Worm (Caenorhabditis elegans) whole organism, L2 larva: ENCODE results near the gene nlf-1.

Experiments used
- C34F6.9 ChIP-seq: fragments of 150-350 bp; optimal IDR thresholded peaks from 2 replicates; lab custom pipeline; 2014; ENCODE audit warnings: missing biosample characterization, missing genetic modification characterization
- R02D3.7 ChIP-seq: fragments of 150-350 bp; optimal IDR thresholded peaks from 2 replicates; lab custom pipeline; 2014; ENCODE audit warnings: missing biosample characterization, missing genetic modification characterization
- Y55F3AM.14 ChIP-seq: fragments of 200-800 bp; sonication (Bioruptor generic); optimal IDR thresholded peaks from 2 replicates; lab custom pipeline; 2018; ENCODE audit warnings: mild to moderate bottlenecking, missing genetic modification characterization, missing compliant biosample characterization
- ZK546.5 ChIP-seq: sonication (generic microtip); optimal IDR thresholded peaks from 2 replicates; lab custom pipeline; 2017; ENCODE audit warnings: missing biosample characterization, missing genetic modification characterization
- alr-1 ChIP-seq: fragments of 150-350 bp; optimal IDR thresholded peaks from 2 replicates; lab custom pipeline; 2014; ENCODE audit warnings: missing biosample characterization, missing genetic modification characterization
- ama-1 ChIP-seq: fragments of 150-350 bp; optimal IDR thresholded peaks from 2 replicates; lab custom pipeline; 2018; ENCODE audit warnings: inconsistent platforms
- blmp-1 ChIP-seq: sonication (generic microtip); optimal IDR thresholded peaks from 2 replicates; lab custom pipeline; 2017; ENCODE audit warnings: missing genetic modification characterization, mild to moderate bottlenecking, missing compliant biosample characterization, antibody characterized with exemption, moderate library complexity; ENCODE audit not compliant: insufficient read depth
- ceh-16 ChIP-seq: fragments of 150-350 bp; optimal IDR thresholded peaks from 2 replicates; lab custom pipeline; 2014; ENCODE audit warnings: missing biosample characterization, missing genetic modification characterization
- crh-2 ChIP-seq: sonication (generic microtip); optimal IDR thresholded peaks from 2 replicates; lab custom pipeline; 2017; ENCODE audit warnings: missing biosample characterization, missing genetic modification characterization
- dmd-4 ChIP-seq: sonication (generic microtip); optimal IDR thresholded peaks from 2 replicates; lab custom pipeline; 2017; ENCODE audit warnings: missing biosample characterization, missing genetic modification characterization
- egl-27 ChIP-seq: sonication (generic microtip); optimal IDR thresholded peaks from 3 replicates; lab custom pipeline; 2017; ENCODE audit warnings: missing biosample characterization, missing genetic modification reagents, missing genetic modification characterization
- elt-1 ChIP-seq: fragments of 150-350 bp; optimal IDR thresholded peaks from 2 replicates; lab custom pipeline; 2014; ENCODE audit warnings: missing biosample characterization, missing genetic modification characterization
- elt-3 ChIP-seq: sonication (generic microtip); optimal IDR thresholded peaks from 2 replicates; lab custom pipeline; 2017; ENCODE audit warnings: missing biosample characterization, missing genetic modification characterization
- lin-13 ChIP-seq: fragments of 150-350 bp; optimal IDR thresholded peaks from 2 replicates; lab custom pipeline; 2014; ENCODE audit warnings: missing biosample characterization, missing genetic modification reagents, missing genetic modification characterization
- lin-39 ChIP-seq: fragments of 150-350 bp; optimal IDR thresholded peaks from 2 replicates; lab custom pipeline; 2014; ENCODE audit warnings: missing biosample characterization, missing genetic modification reagents, missing genetic modification characterization
- lsy-2 ChIP-seq, 2 experiments: fragments of 150-350 bp in 1 of 2; sonication (generic microtip) in 1 of 2; optimal IDR thresholded peaks; 2 replicates each; lab custom pipeline; 2014 to 2017; ENCODE audit warnings: missing biosample characterization in 2 of 2, missing genetic modification characterization in 2 of 2
- mab-5 ChIP-seq: fragments of 150-350 bp; optimal IDR thresholded peaks from 2 replicates; lab custom pipeline; 2014; ENCODE audit warnings: missing biosample characterization, missing genetic modification characterization
- mbf-1 ChIP-seq: sonication (generic microtip); optimal IDR thresholded peaks from 2 replicates; lab custom pipeline; 2017; ENCODE audit warnings: missing biosample characterization, missing genetic modification characterization
- mdl-1 ChIP-seq, 2 experiments: fragments of 150-350 bp in 1 of 2; sonication (generic microtip) in 1 of 2; optimal IDR thresholded peaks; 2 replicates each; lab custom pipeline; 2017; ENCODE audit warnings: missing biosample characterization in 2 of 2, missing genetic modification characterization in 2 of 2
- nhr-11 ChIP-seq: fragments of 150-350 bp; optimal IDR thresholded peaks from 2 replicates; lab custom pipeline; 2014; ENCODE audit warnings: missing biosample characterization, missing genetic modification characterization
- nhr-12 ChIP-seq: fragments of 150-350 bp; optimal IDR thresholded peaks from 2 replicates; lab custom pipeline; 2014; ENCODE audit warnings: missing biosample characterization, missing genetic modification characterization
- nhr-129 ChIP-seq: fragments of 150-350 bp; optimal IDR thresholded peaks from 2 replicates; lab custom pipeline; 2014; ENCODE audit warnings: missing biosample characterization, missing genetic modification characterization
- nhr-21 ChIP-seq: fragments of 150-350 bp; optimal IDR thresholded peaks from 2 replicates; lab custom pipeline; 2014; ENCODE audit warnings: missing biosample characterization, missing genetic modification characterization
- nhr-23 ChIP-seq: fragments of 150-350 bp; optimal IDR thresholded peaks from 2 replicates; lab custom pipeline; 2014; ENCODE audit warnings: missing biosample characterization, missing genetic modification reagents, missing genetic modification characterization
- nhr-237 ChIP-seq: fragments of 150-350 bp; optimal IDR thresholded peaks from 2 replicates; lab custom pipeline; 2014; ENCODE audit warnings: missing biosample characterization, missing genetic modification characterization
- nhr-25 ChIP-seq: fragments of 150-350 bp; sonication (generic microtip); optimal IDR thresholded peaks from 3 replicates; lab custom pipeline; 2014; ENCODE audit warnings: missing biosample characterization, missing genetic modification characterization
- nhr-6 ChIP-seq: fragments of 150-350 bp; optimal IDR thresholded peaks from 2 replicates; lab custom pipeline; 2014; ENCODE audit warnings: missing biosample characterization, missing genetic modification characterization
- nhr-77 ChIP-seq: fragments of 150-350 bp; optimal IDR thresholded peaks from 2 replicates; lab custom pipeline; 2014; ENCODE audit warnings: missing biosample characterization, missing genetic modification characterization
- sem-4 ChIP-seq: fragments of 150-350 bp; optimal IDR thresholded peaks from 2 replicates; lab custom pipeline; 2014; ENCODE audit warnings: missing biosample characterization, missing genetic modification reagents, missing genetic modification characterization
- skn-1 ChIP-seq: sonication (generic microtip); optimal IDR thresholded peaks from 2 replicates; lab custom pipeline; 2017; ENCODE audit warnings: missing biosample characterization, missing genetic modification characterization
- sma-3 ChIP-seq: sonication (generic microtip); optimal IDR thresholded peaks from 2 replicates; lab custom pipeline; 2016; ENCODE audit warnings: missing genetic modification reagents, missing genetic modification characterization, missing compliant biosample characterization
- sma-9 ChIP-seq, 2 experiments: fragments of 150-350 bp in 1 of 2; sonication (generic microtip) in 1 of 2; optimal IDR thresholded peaks; 2 replicates each; lab custom pipeline; 2014 to 2016; ENCODE audit warnings: missing genetic modification characterization in 2 of 2, mild to moderate bottlenecking in 1 of 2, missing biosample characterization in 1 of 2, missing compliant biosample characterization in 1 of 2, missing genetic modification reagents in 1 of 2, moderate library complexity in 1 of 2
- unc-39 ChIP-seq: fragments of 150-350 bp; optimal IDR thresholded peaks from 2 replicates; lab custom pipeline; 2014; ENCODE audit warnings: missing biosample characterization, missing genetic modification characterization
- unc-55 ChIP-seq: fragments of 150-350 bp; sonication (generic microtip); optimal IDR thresholded peaks from 3 replicates; lab custom pipeline; 2014; ENCODE audit warnings: missing biosample characterization, missing genetic modification reagents, missing genetic modification characterization
- unc-62 ChIP-seq: fragments of 150-350 bp; optimal IDR thresholded peaks from 2 replicates; lab custom pipeline; 2014; ENCODE audit warnings: missing biosample characterization, missing genetic modification reagents, missing genetic modification characterization
- ztf-1 ChIP-seq: fragments of 200-800 bp; sonication (Bioruptor generic); conservative IDR thresholded peaks from 2 replicates; pipeline ENCODE4 v1.3.6; 2022; ENCODE audit warnings: missing genetic modification characterization, missing compliant biosample characterization
- ztf-11 ChIP-seq: sonication (generic microtip); optimal IDR thresholded peaks from 2 replicates; lab custom pipeline; 2017; ENCODE audit warnings: missing biosample characterization, missing genetic modification characterization
- ztf-4 ChIP-seq: fragments of 150-350 bp; optimal IDR thresholded peaks from 2 replicates; lab custom pipeline; 2014; ENCODE audit warnings: missing biosample characterization, missing genetic modification characterization

nlf-1 gene

ce11 chrX:1025010-1025409, 7.6 kb upstream of the nlf-1 start, which contains the start of gene F55A4.3:
Gene F55A4.3 (minus strand): TSS chrX:1025110.
- no peak for TF ChIP-seq nhr-237 (tag; lab: Kevin White, UChicago)
- no peak for TF ChIP-seq mab-5 (tag; lab: Kevin White, UChicago)
- no peak for TF ChIP-seq nhr-77
- TF ChIP-seq ztf-4 (tag; lab: Kevin White, UChicago), result no peak
- no peak for TF ChIP-seq alr-1 (tag; lab: Kevin White, UChicago)
- no peak for TF ChIP-seq blmp-1 (tag; lab: Kevin White, UChicago)
- TF ChIP-seq sma-9 (GFP tag; optimal IDR thresholded peaks at IDR 0.05; lab: Kevin White, UChicago), result no peak
- TF ChIP-seq sma-9 (tag; optimal IDR thresholded peaks at IDR 0.05; lab: Kevin White, UChicago), result no peak
- no peak for TF ChIP-seq ceh-16
- no peak for TF ChIP-seq sma-3 (GFP tag; lab: Kevin White, UChicago)
- no peak for TF ChIP-seq nhr-21
- no peak for TF ChIP-seq nhr-12
- no peak for TF ChIP-seq ZK546.5 (tag; lab: Kevin White, UChicago)
- no peak for TF ChIP-seq lsy-2 (tag; optimal IDR thresholded peaks at IDR 0.05; lab: Kevin White, UChicago)
- TF ChIP-seq C34F6.9 (tag; lab: Kevin White, UChicago), result no peak
- TF ChIP-seq nhr-6 (tag; lab: Kevin White, UChicago), result no peak
- no peak for TF ChIP-seq mbf-1 (tag; lab: Kevin White, UChicago)
- TF ChIP-seq ztf-11 (tag; lab: Kevin White, UChicago), result no peak
- TF ChIP-seq ztf-1 (GFP tag; lab: Robert Waterston, UW), result no peak
- no peak for TF ChIP-seq skn-1 (tag; lab: Kevin White, UChicago)

- TF ChIP-seq nhr-12, result no peak
- TF ChIP-seq sma-9 (GFP tag; optimal IDR thresholded peaks at IDR 0.05; lab: Kevin White, UChicago), result no peak
- no peak for TF ChIP-seq sma-9 (tag; optimal IDR thresholded peaks at IDR 0.05; lab: Kevin White, UChicago)
- peak; percentile 2 for TF ChIP-seq mab-5 (tag; lab: Kevin White, UChicago)
- peak; percentile 68 for TF ChIP-seq nhr-129
- no peak for TF ChIP-seq lin-13 (GFP tag; lab: Kevin White, UChicago)
- TF ChIP-seq lin-39 (tag; lab: Kevin White, UChicago), result no peak
- no peak for TF ChIP-seq nhr-77
- TF ChIP-seq elt-3 (tag; lab: Kevin White, UChicago), result no peak
- no peak for TF ChIP-seq C34F6.9 (tag; lab: Kevin White, UChicago)
- TF ChIP-seq unc-62 (GFP tag; lab: Kevin White, UChicago), result no peak
- TF ChIP-seq mdl-1 (tag; optimal IDR thresholded peaks at IDR 0.05; lab: Kevin White, UChicago), result no peak
- no peak for TF ChIP-seq Y55F3AM.14 (GFP tag; lab: Kevin White, UChicago)
- no peak for TF ChIP-seq unc-39 (tag; lab: Kevin White, UChicago)
- TF ChIP-seq sem-4 (tag; lab: Kevin White, UChicago), result no peak
- TF ChIP-seq nhr-237 (tag; lab: Kevin White, UChicago), result no peak
- TF ChIP-seq elt-1 (tag; lab: Kevin White, UChicago), result no peak
- peak in 1 of 2 experiments; percentile 9 for TF ChIP-seq lsy-2 (tag; optimal IDR thresholded peaks at IDR 0.05; lab: Kevin White, UChicago)
- TF ChIP-seq nhr-21, result no peak
- peak; percentile 74 for TF ChIP-seq unc-55 (GFP tag; lab: Kevin White, UChicago)
- TF ChIP-seq, all 48 proteins: peak for 4
Observed at ce11 chrX:1021835-1022311, 4.5 kb upstream of the nlf-1 start.

- TF ChIP-seq egl-27 (tag; lab: Kevin White, UChicago) (no peak), C34F6.9 (tag; lab: Kevin White, UChicago) (peak; percentile 25), lsy-2 (tag; optimal IDR thresholded peaks at IDR 0.05; lab: Kevin White, UChicago) (peak; percentile 1 to 53), alr-1 (tag; lab: Kevin White, UChicago) (no peak), nhr-129 (peak; percentile 19), crh-2 (tag; lab: Kevin White, UChicago) (peak; percentile 16), mab-5 (tag; lab: Kevin White, UChicago) (peak; percentile 26)
Observed at ce11 chrX:1018586-1018985, 1.2 kb upstream of the nlf-1 start.

- TF ChIP-seq nhr-25 (tag; lab: Kevin White, UChicago) (no peak), ama-1 (lab: Kevin White, UChicago) (no peak), nhr-6 (tag; lab: Kevin White, UChicago) (no peak), dmd-4 (no peak), unc-39 (tag; lab: Kevin White, UChicago) (no peak), ztf-4 (tag; lab: Kevin White, UChicago) (no peak), nhr-237 (tag; lab: Kevin White, UChicago) (no peak), nhr-21 (no peak), nhr-129 (no peak), unc-55 (GFP tag; lab: Kevin White, UChicago) (no peak), nhr-23 (tag; lab: Kevin White, UChicago) (no peak), blmp-1 (tag; lab: Kevin White, UChicago) (no peak), R02D3.7 (tag; lab: Kevin White, UChicago) (no peak), nhr-11 (tag; lab: Kevin White, UChicago) (no peak)
Observed at ce11 chrX:1014708-1015107, 2.7 kb downstream of the nlf-1 start.
